Worm (Caenorhabditis elegans): Measurements from ENCODE around the gene Y37D8A.29.

DNA sequence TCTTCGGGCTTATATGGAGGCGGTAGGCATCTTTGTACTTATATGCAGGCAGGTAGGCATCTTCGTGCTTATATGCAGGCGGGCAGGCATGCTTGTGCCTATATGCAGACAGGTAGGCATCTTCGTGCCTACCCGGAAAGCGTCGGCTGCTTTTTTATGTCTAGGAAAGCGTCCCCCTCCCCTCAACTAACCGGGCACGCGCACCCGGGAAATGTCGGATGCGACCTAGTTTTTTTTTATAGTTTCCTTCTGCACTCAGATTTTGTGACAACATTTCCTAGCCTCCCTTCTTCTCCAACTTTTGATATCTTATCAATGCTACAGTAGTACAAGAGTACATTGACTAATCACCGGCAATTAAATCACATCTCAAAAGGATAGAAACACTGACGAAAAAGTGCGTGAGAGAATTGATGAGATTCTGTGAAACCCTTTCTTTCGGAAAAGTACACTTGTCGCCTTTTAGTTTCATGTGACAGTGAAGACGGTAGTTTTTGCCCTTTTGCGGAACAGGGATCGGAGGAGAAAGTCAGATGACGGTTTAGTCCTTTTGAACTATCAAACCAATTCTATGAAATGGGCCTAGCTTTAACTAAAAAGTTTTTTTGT is 42.4 kb downstream of the Y37D8A.29 start:
- no peak for TF ChIP-seq ets-7 (tag; optimal IDR thresholded peaks at IDR 0.05)
- TF ChIP-seq flt-1 (GFP tag; IDR thresholded peaks at IDR 0.05), result no peak
- no peak for TF ChIP-seq ama-1 (optimal IDR thresholded peaks at IDR 0.05)
- TF ChIP-seq B0310.2 (tag; optimal IDR thresholded peaks at IDR 0.05), result no peak
- no peak for TF ChIP-seq ceh-36 (tag; optimal IDR thresholded peaks at IDR 0.05)
- TF ChIP-seq sea-1 (GFP tag; conservative IDR thresholded peaks at IDR 0.05), result no peak
- no peak for TF ChIP-seq pes-1 (GFP tag; IDR thresholded peaks at IDR 0.05)
- no peak for TF ChIP-seq tbx-37 (GFP tag; conservative IDR thresholded peaks at IDR 0.05)
- TF ChIP-seq hmbx-1 (tag; optimal IDR thresholded peaks at IDR 0.05), result no peak
- no peak for TF ChIP-seq scrt-1 (GFP tag; IDR thresholded peaks at IDR 0.05)
- TF ChIP-seq aly-1 (tag; optimal IDR thresholded peaks at IDR 0.05), result no peak
- TF ChIP-seq hmg-4 (GFP tag; optimal IDR thresholded peaks at IDR 0.05), result no peak
- TF ChIP-seq tbx-11 (GFP tag; IDR thresholded peaks at IDR 0.05), result no peak
- no peak for TF ChIP-seq F13C5.2 (tag; optimal IDR thresholded peaks at IDR 0.05)
